Worm (Caenorhabditis elegans): ENCODE data around the gene pigb-1.

Gene pigb-1

ce11 chrII:4992977-4993376 lies at the start of gene pigb-1:
Gene pigb-1 (minus strand): TSS chrII:4993077.
- TF ChIP-seq flh-1 (GFP tag; optimal IDR thresholded peaks at IDR 0.05) (no peak), hlh-1 (tag; optimal IDR thresholded peaks at IDR 0.05) (no peak), lin-13 (tag; optimal IDR thresholded peaks at IDR 0.05) (no peak), mab-5 (tag; optimal IDR thresholded peaks at IDR 0.05) (no peak), pha-4 (tag; optimal IDR thresholded peaks at IDR 0.05) (no peak)

- TF ChIP-seq sptf-1 (tag; optimal IDR thresholded peaks at IDR 0.05) (peak; percentile 35), mab-5 (tag; optimal IDR thresholded peaks at IDR 0.05) (no peak), ces-1 (GFP tag; optimal IDR thresholded peaks at IDR 0.05) (peak; percentile 63), snpc-4 (tag; optimal IDR thresholded peaks at IDR 0.05) (no peak)
Observed at ce11 chrII:5042381-5042930, 49.6 kb upstream of the pigb-1 start.

ce11 chrII:5040631-5041156 lies 47.8 kb upstream of the pigb-1 start, which contains the start of gene F33G12.7:
Gene F33G12.7 (minus strand): TSS chrII:5040681.
- TF ChIP-seq pha-4 (tag; optimal IDR thresholded peaks at IDR 0.05) (no peak), lsy-2 (tag; optimal IDR thresholded peaks at IDR 0.05) (peak; percentile 29)

ce11 chrII:5039912-5040311 lies 47.0 kb upstream of the pigb-1 start, which contains the start of gene golg-2:
Gene golg-2 (minus strand): TSS chrII:5040091.
- TF ChIP-seq mls-2 (tag; optimal IDR thresholded peaks at IDR 0.05) (no peak), M03D4.4 (tag; optimal IDR thresholded peaks at IDR 0.05) (no peak), flh-1 (GFP tag; optimal IDR thresholded peaks at IDR 0.05) (no peak), lin-13 (tag; optimal IDR thresholded peaks at IDR 0.05) (peak; percentile 7), tbx-8 (GFP tag; optimal IDR thresholded peaks at IDR 0.05) (no peak), elt-1 (tag; optimal IDR thresholded peaks at IDR 0.05; ENCODE audit: borderline replicate concordance, insufficient read depth) (no peak), elt-3 (tag; optimal IDR thresholded peaks at IDR 0.05) (no peak), nhr-28 (tag; optimal IDR thresholded peaks at IDR 0.05) (no peak), unc-120 (tag; optimal IDR thresholded peaks at IDR 0.05; ENCODE audit: poor library complexity, severe bottlenecking) (no peak), mab-5 (tag; optimal IDR thresholded peaks at IDR 0.05) (no peak), sem-2 (GFP tag; optimal IDR thresholded peaks at IDR 0.05) (no peak), ces-1 (GFP tag; optimal IDR thresholded peaks at IDR 0.05) (peak; percentile 11), nhr-237 (tag; optimal IDR thresholded peaks at IDR 0.05) (no peak), sptf-1 (tag; optimal IDR thresholded peaks at IDR 0.05) (no peak), drap-1 (GFP tag; optimal IDR thresholded peaks at IDR 0.05) (no peak), bed-3 (GFP tag; optimal IDR thresholded peaks at IDR 0.05) (no peak)

ce11 chrII:5036128-5036527 lies 43.3 kb upstream of the pigb-1 start, which contains the start of gene lrr-1:
Gene lrr-1 (minus strand): TSS chrII:5036439.
- TF ChIP-seq ztf-11 (tag; optimal IDR thresholded peaks at IDR 0.05) (no peak), unc-62 (GFP tag; optimal IDR thresholded peaks at IDR 0.05) (no peak), ces-1 (GFP tag; optimal IDR thresholded peaks at IDR 0.05) (no peak), nhr-237 (tag; optimal IDR thresholded peaks at IDR 0.05) (no peak), flh-1 (GFP tag; optimal IDR thresholded peaks at IDR 0.05) (no peak), unc-120 (tag; optimal IDR thresholded peaks at IDR 0.05; ENCODE audit: poor library complexity, severe bottlenecking) (no peak), elt-1 (tag; optimal IDR thresholded peaks at IDR 0.05; ENCODE audit: borderline replicate concordance, insufficient read depth) (no peak), tbx-8 (GFP tag; optimal IDR thresholded peaks at IDR 0.05) (no peak), unc-39 (tag; optimal IDR thresholded peaks at IDR 0.05) (no peak), ceh-39 (tag; optimal IDR thresholded peaks at IDR 0.05) (no peak), zip-8 (tag; optimal IDR thresholded peaks at IDR 0.05) (no peak), ceh-43 (GFP tag; optimal IDR thresholded peaks at IDR 0.05) (no peak), mls-2 (tag; optimal IDR thresholded peaks at IDR 0.05) (no peak)

ce11 chrII:5033935-5034334 lies 41.1 kb upstream of the pigb-1 start, which contains the start of gene F33G12.3:
Gene F33G12.3 (minus strand): TSS chrII:5034035.
- TF ChIP-seq M03D4.4 (tag; optimal IDR thresholded peaks at IDR 0.05) (no peak), mls-2 (tag; optimal IDR thresholded peaks at IDR 0.05) (no peak), nhr-76 (tag; optimal IDR thresholded peaks at IDR 0.05) (no peak), ceh-43 (GFP tag; optimal IDR thresholded peaks at IDR 0.05) (no peak)

All from whole organism, mixed stage, embryonic.